Fruit fly (Drosophila melanogaster) whole organism, embryonic: ENCODE data around the gene Eig71Ej.

Experiments used
- Aef1 ChIP-seq: fragments of 200-800 bp; sonication (Bioruptor generic); IDR thresholded peaks from 3 replicates; pipeline ENCODE4 v1.3.6; 2022; ENCODE audit warnings: missing biosample characterization, missing genetic modification characterization
- Antp ChIP-seq: fragments of 200-800 bp; sonication (Bioruptor generic); optimal IDR thresholded peaks from 3 replicates; lab custom pipeline; 2016; ENCODE audit warnings: missing biosample characterization, missing genetic modification characterization
- Atf6 ChIP-seq: fragments of 200-800 bp; sonication (Bioruptor generic); IDR thresholded peaks from 2 replicates; pipeline ENCODE4 v1.3.6; 2022; ENCODE audit warnings: missing biosample characterization, missing genetic modification characterization
- CG1024 ChIP-seq: fragments of 200-800 bp; sonication (Bioruptor generic); IDR thresholded peaks from 2 replicates; pipeline ENCODE4 v1.3.6; 2022; ENCODE audit warnings: missing biosample characterization, missing genetic modification characterization
- CG10654 ChIP-seq: fragments of 200-800 bp; sonication (Bioruptor generic); optimal IDR thresholded peaks from 2 replicates; lab custom pipeline; 2016; ENCODE audit warnings: missing biosample characterization, missing genetic modification characterization
- CG11085 ChIP-seq: fragments of 200-800 bp; sonication (Bioruptor generic); IDR thresholded peaks from 2 replicates; pipeline ENCODE4 v1.3.6; 2022; ENCODE audit warnings: missing biosample characterization, missing genetic modification characterization
- CG11696 ChIP-seq: fragments of 200-800 bp; sonication (Bioruptor generic); IDR thresholded peaks from 2 replicates; pipeline ENCODE4 v1.3.6; 2022; ENCODE audit warnings: missing biosample characterization, missing genetic modification characterization
- CG11723 ChIP-seq: fragments of 200-800 bp; sonication (Bioruptor generic); optimal IDR thresholded peaks from 2 replicates; lab custom pipeline; 2017; ENCODE audit warnings: missing biosample characterization, mild to moderate bottlenecking, missing genetic modification characterization
- CG14965 ChIP-seq: fragments of 200-800 bp; sonication (Bioruptor generic); optimal IDR thresholded peaks from 2 replicates; lab custom pipeline; 2016; ENCODE audit warnings: missing biosample characterization, missing genetic modification characterization, borderline replicate concordance
- CG15696 ChIP-seq: fragments of 200-800 bp; sonication (Bioruptor generic); optimal IDR thresholded peaks from 2 replicates; lab custom pipeline; 2019; ENCODE audit warnings: missing biosample characterization, mild to moderate bottlenecking, missing genetic modification characterization, moderate library complexity
- CG1603 ChIP-seq: fragments of 200-800 bp; sonication (Bioruptor generic); optimal IDR thresholded peaks from 2 replicates; lab custom pipeline; 2019; ENCODE audit warnings: missing biosample characterization, mild to moderate bottlenecking, missing genetic modification characterization, moderate library complexity
- CG17359 ChIP-seq: fragments of 200-800 bp; sonication (Bioruptor generic); optimal IDR thresholded peaks from 3 replicates; lab custom pipeline; 2018; ENCODE audit warnings: missing biosample characterization, mild to moderate bottlenecking, missing genetic modification characterization, moderate library complexity
- CG1832 ChIP-seq: fragments of 200-800 bp; sonication (Bioruptor generic); optimal IDR thresholded peaks from 2 replicates; lab custom pipeline; 2017; ENCODE audit warnings: missing biosample characterization, mild to moderate bottlenecking, missing genetic modification characterization, inconsistent platforms
- CG18599 ChIP-seq: fragments of 200-800 bp; sonication (Bioruptor generic); optimal IDR thresholded peaks from 3 replicates; lab custom pipeline; 2017; ENCODE audit warnings: missing biosample characterization, missing genetic modification characterization, mild to moderate bottlenecking, moderate library complexity, missing genetic modification reagents
- CG18619 ChIP-seq: fragments of 200-800 bp; sonication (Bioruptor generic); optimal IDR thresholded peaks from 3 replicates; lab custom pipeline; 2017; ENCODE audit warnings: missing biosample characterization, mild to moderate bottlenecking, missing genetic modification characterization
- CG2712 ChIP-seq: fragments of 200-800 bp; optimal IDR thresholded peaks from 3 replicates; lab custom pipeline; 2019; ENCODE audit warnings: missing biosample characterization, mild to moderate bottlenecking, missing genetic modification characterization, moderate library complexity
- CG31224 ChIP-seq: fragments of 200-800 bp; sonication (Bioruptor generic); IDR thresholded peaks from 2 replicates; pipeline ENCODE4 v1.3.6; 2022; ENCODE audit warnings: missing biosample characterization, missing genetic modification characterization
- CG34422 ChIP-seq: fragments of 200-800 bp; sonication (Bioruptor generic); IDR thresholded peaks from 3 replicates; pipeline ENCODE4 v1.3.6; 2022; ENCODE audit warnings: missing biosample characterization, missing genetic modification characterization
- CG3995 ChIP-seq: fragments of 200-800 bp; sonication (Bioruptor generic); optimal IDR thresholded peaks from 3 replicates; lab custom pipeline; 2016; ENCODE audit warnings: missing biosample characterization, missing genetic modification characterization
- CG4328 ChIP-seq: fragments of 200-800 bp; sonication (Bioruptor generic); optimal IDR thresholded peaks from 3 replicates; lab custom pipeline; 2017; ENCODE audit warnings: missing biosample characterization, missing genetic modification reagents, missing genetic modification characterization
- CG5245 ChIP-seq: fragments of 200-800 bp; sonication (Bioruptor generic); optimal IDR thresholded peaks from 3 replicates; lab custom pipeline; 2016; ENCODE audit warnings: missing biosample characterization, missing genetic modification characterization
- CG6791 ChIP-seq: fragments of 200-800 bp; sonication (Bioruptor generic); IDR thresholded peaks from 3 replicates; pipeline ENCODE4 v1.3.6; 2022; ENCODE audit warnings: missing biosample characterization, missing genetic modification characterization; ENCODE audit not compliant: partially characterized antibody
- Eip74EF ChIP-seq, 2 experiments: fragments of 200-800 bp in 1 of 2; fragments of >200 bp in 1 of 2; sonication (Bioruptor generic) in 1 of 2; optimal IDR thresholded peaks; 2 replicates each; lab custom pipeline; 2017 to 2019; ENCODE audit warnings: missing biosample characterization in 2 of 2, missing genetic modification characterization in 2 of 2, mild to moderate bottlenecking in 1 of 2, moderate library complexity in 1 of 2
- Elba2 ChIP-seq: fragments of 200-800 bp; sonication (Bioruptor generic); optimal IDR thresholded peaks from 3 replicates; lab custom pipeline; 2016; ENCODE audit warnings: missing biosample characterization, missing genetic modification characterization
- Fer3 ChIP-seq: fragments of 200-800 bp; sonication (Bioruptor generic); optimal IDR thresholded peaks from 2 replicates; lab custom pipeline; 2018; ENCODE audit warnings: missing biosample characterization, mild to moderate bottlenecking, missing genetic modification characterization, moderate library complexity
- HLH3B ChIP-seq: fragments of 200-800 bp; sonication (Bioruptor generic); IDR thresholded peaks from 2 replicates; pipeline ENCODE4 v1.3.6; 2022; ENCODE audit warnings: missing biosample characterization, missing genetic modification characterization
- Hey ChIP-seq: fragments of 200-800 bp; sonication (Bioruptor generic); optimal IDR thresholded peaks from 3 replicates; lab custom pipeline; 2018; ENCODE audit warnings: missing biosample characterization, mild to moderate bottlenecking, missing genetic modification characterization
- NFAT ChIP-seq: fragments of 200-800 bp; sonication (Bioruptor generic); IDR thresholded peaks from 2 replicates; pipeline ENCODE4 v1.3.6; 2022; ENCODE audit warnings: missing biosample characterization, missing genetic modification characterization
- Oli ChIP-seq: fragments of 200-800 bp; sonication (Bioruptor generic); optimal IDR thresholded peaks from 2 replicates; lab custom pipeline; 2018; ENCODE audit warnings: missing biosample characterization, mild to moderate bottlenecking, missing genetic modification characterization, moderate library complexity
- Sox100B ChIP-seq: fragments of 200-800 bp; sonication (Bioruptor generic); optimal IDR thresholded peaks from 3 replicates; lab custom pipeline; 2018; ENCODE audit warnings: missing biosample characterization, mild to moderate bottlenecking, missing genetic modification characterization
- Tbp ChIP-seq: fragments of >200 bp; optimal IDR thresholded peaks from 2 replicates; lab custom pipeline; 2018; ENCODE audit warnings: missing biosample characterization, missing genetic modification characterization
- Vsx1 ChIP-seq: fragments of 200-800 bp; sonication (Bioruptor generic); optimal IDR thresholded peaks from 2 replicates; lab custom pipeline; 2017; ENCODE audit warnings: missing biosample characterization, mild to moderate bottlenecking, missing genetic modification characterization, missing genetic modification reagents
- bigmax ChIP-seq: fragments of 200-800 bp; sonication (Bioruptor generic); optimal IDR thresholded peaks from 2 replicates; lab custom pipeline; 2018; ENCODE audit warnings: missing biosample characterization, mild to moderate bottlenecking, missing genetic modification characterization
- cas ChIP-seq: fragments of 200-800 bp; sonication (Bioruptor generic); IDR thresholded peaks from 2 replicates; pipeline ENCODE4 v1.3.6; 2022; ENCODE audit warnings: missing biosample characterization, missing genetic modification characterization
- cato ChIP-seq: fragments of 200-800 bp; sonication (Bioruptor generic); optimal IDR thresholded peaks from 2 replicates; lab custom pipeline; 2016; ENCODE audit warnings: missing biosample characterization, missing genetic modification characterization, borderline replicate concordance
- corto ChIP-seq: fragments of 200-800 bp; sonication (Bioruptor generic); optimal IDR thresholded peaks from 2 replicates; lab custom pipeline; 2016; ENCODE audit warnings: missing biosample characterization, mild to moderate bottlenecking, missing genetic modification characterization, moderate library complexity
- crc ChIP-seq: fragments of 200-800 bp; sonication (Bioruptor generic); optimal IDR thresholded peaks from 2 replicates; lab custom pipeline; 2016; ENCODE audit warnings: missing biosample characterization, missing genetic modification characterization
- cwo ChIP-seq: fragments of 200-800 bp; sonication (Bioruptor generic); optimal IDR thresholded peaks from 3 replicates; lab custom pipeline; 2017; ENCODE audit warnings: missing biosample characterization, missing genetic modification characterization, mild to moderate bottlenecking, moderate library complexity, missing genetic modification reagents
- danr ChIP-seq: fragments of 200-800 bp; sonication (Bioruptor generic); IDR thresholded peaks from 2 replicates; pipeline ENCODE4 v1.3.6; 2022; ENCODE audit warnings: missing biosample characterization, missing genetic modification characterization
- jing ChIP-seq: fragments of 200-800 bp; sonication (Bioruptor generic); optimal IDR thresholded peaks from 2 replicates; lab custom pipeline; 2018; ENCODE audit warnings: missing biosample characterization, mild to moderate bottlenecking, missing genetic modification characterization
- onecut ChIP-seq: fragments of 200-800 bp; sonication (Bioruptor generic); IDR thresholded peaks from 2 replicates; pipeline ENCODE4 v1.3.6; 2022; ENCODE audit warnings: missing biosample characterization, missing genetic modification characterization
- org-1 ChIP-seq: fragments of 200-800 bp; sonication (Bioruptor generic); optimal IDR thresholded peaks from 2 replicates; lab custom pipeline; 2017; ENCODE audit warnings: missing biosample characterization, missing genetic modification characterization
- pan ChIP-seq, 4 experiments: fragments of >200 bp in 3 of 4; fragments of 200-800 bp in 1 of 4; sonication (Bioruptor generic) in 1 of 4; optimal IDR thresholded peaks in 3 of 4; IDR thresholded peaks in 1 of 4; 2 replicates each; pipeline versions ENCODE4 v1.3.6 to Lab custom; 2017 to 2022; ENCODE audit warnings: missing biosample characterization in 2 of 4, missing genetic modification characterization in 2 of 4, mixed read lengths in 1 of 4
- stwl ChIP-seq: fragments of 200-800 bp; sonication (Bioruptor generic); optimal IDR thresholded peaks from 3 replicates; lab custom pipeline; 2018; ENCODE audit warnings: missing biosample characterization, mild to moderate bottlenecking, missing genetic modification characterization, moderate library complexity
- tap ChIP-seq: fragments of 200-800 bp; optimal IDR thresholded peaks from 3 replicates; lab custom pipeline; 2019; ENCODE audit warnings: missing biosample characterization, mild to moderate bottlenecking, missing genetic modification characterization, moderate library complexity
- vfl ChIP-seq: fragments of 200-800 bp; sonication (Bioruptor generic); optimal IDR thresholded peaks from 2 replicates; lab custom pipeline; 2016; ENCODE audit warnings: missing biosample characterization, missing genetic modification characterization
- zen ChIP-seq: fragments of 200-800 bp; sonication (Bioruptor generic); optimal IDR thresholded peaks from 3 replicates; lab custom pipeline; 2018; ENCODE audit warnings: missing biosample characterization, mild to moderate bottlenecking, missing genetic modification characterization, moderate library complexity
- zf30C ChIP-seq: fragments of 200-800 bp; sonication (Bioruptor generic); optimal IDR thresholded peaks from 3 replicates; lab custom pipeline; 2018; ENCODE audit warnings: missing biosample characterization, mild to moderate bottlenecking, missing genetic modification characterization

The Eig71Ej gene

DNA sequence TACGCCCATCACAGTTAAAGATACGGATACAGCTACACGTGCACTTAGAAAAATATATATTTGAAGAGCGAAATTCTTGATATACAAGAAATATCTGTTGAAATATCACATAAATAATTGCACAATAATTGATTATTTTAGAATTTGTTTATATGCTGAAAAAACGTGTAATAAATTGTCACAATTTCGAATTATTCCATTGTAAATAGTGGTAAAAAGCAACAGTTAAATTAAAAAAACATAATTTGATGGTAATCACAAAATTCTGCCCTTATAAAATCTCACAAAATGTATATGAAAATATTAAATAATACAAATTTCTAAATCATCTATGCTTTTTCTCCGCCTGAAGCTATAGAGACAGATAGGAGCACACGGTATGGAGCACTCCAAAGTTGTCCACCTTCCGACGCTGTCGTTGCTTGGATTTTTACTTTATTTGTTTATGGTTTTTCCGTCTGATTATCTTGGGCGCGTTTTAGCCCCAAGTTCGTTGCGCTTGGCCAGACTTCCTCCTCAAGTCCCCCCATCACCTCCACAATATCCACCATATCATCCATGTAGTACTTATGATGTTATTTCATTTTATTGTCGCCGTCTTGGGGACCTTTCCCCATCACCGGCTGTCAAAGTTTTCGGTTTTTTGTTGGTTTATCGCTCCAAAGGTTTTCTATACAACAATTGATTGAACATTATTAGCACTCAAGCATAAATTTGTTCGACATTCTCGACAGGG, 43.6 kb upstream of the Eig71Ej start (continued):
- no peak for TF ChIP-seq vfl (GFP tag; lab: Kevin White, UChicago)
- TF ChIP-seq stwl (tag; lab: Kevin White, UChicago), result no peak
- TF ChIP-seq CG18599 (GFP tag; lab: Kevin White, UChicago), result peak; percentile 39
- TF ChIP-seq CG6791 (GFP tag; lab: Robert Waterston, UW), result no peak
- no peak for TF ChIP-seq NFAT
- TF ChIP-seq Aef1 (GFP tag; lab: Robert Waterston, UW), result no peak
- TF ChIP-seq Hey (tag; lab: Kevin White, UChicago), result no peak
- TF ChIP-seq CG15696 (tag; lab: Kevin White, UChicago), result peak; percentile 52
- no peak for TF ChIP-seq Elba2 (GFP tag; lab: Kevin White, UChicago)
- TF ChIP-seq CG11723, result peak; percentile 13
- no peak for TF ChIP-seq danr
- no peak for TF ChIP-seq CG1603 (tag; lab: Kevin White, UChicago)
- TF ChIP-seq CG11696, result no peak
- TF ChIP-seq zf30C (GFP tag; lab: Kevin White, UChicago), result peak; percentile 56
- no peak for TF ChIP-seq Tbp (GFP tag; lab: Kevin White, UChicago)
- peak; percentile 69 for TF ChIP-seq CG18619 (GFP tag; lab: Kevin White, UChicago)
- TF ChIP-seq corto (GFP tag; lab: Kevin White, UChicago), result no peak
- peak; percentile 17 for TF ChIP-seq CG5245 (GFP tag; lab: Kevin White, UChicago)
- TF ChIP-seq Oli (tag; lab: Kevin White, UChicago), result peak; percentile 73
- TF ChIP-seq Fer3 (tag; lab: Kevin White, UChicago), result no peak
- no peak for TF ChIP-seq CG34422 (GFP tag; lab: Robert Waterston, UW)
- TF ChIP-seq cato, result peak; percentile 23
- TF ChIP-seq CG3995 (GFP tag; lab: Kevin White, UChicago), result no peak
- TF ChIP-seq cas (GFP tag; lab: Robert Waterston, UW), result no peak
- no peak for TF ChIP-seq Antp (GFP tag; lab: Kevin White, UChicago)
- no peak for TF ChIP-seq CG1024 (GFP tag; lab: Robert Waterston, UW)
- peak; percentile 80 for TF ChIP-seq Sox100B (GFP tag; lab: Kevin White, UChicago)
- TF ChIP-seq cwo (GFP tag; lab: Kevin White, UChicago), result peak; percentile 34
- peak; percentile 7 for TF ChIP-seq CG10654
- peak; percentile 84 for TF ChIP-seq CG2712 (tag; lab: Kevin White, UChicago)
- TF ChIP-seq CG17359 (tag; lab: Kevin White, UChicago), result peak; percentile 69
- no peak for TF ChIP-seq bigmax (GFP tag; lab: Kevin White, UChicago)
- TF ChIP-seq org-1 (GFP tag; lab: Kevin White, UChicago), result peak; percentile 34
- TF ChIP-seq crc (GFP tag; lab: Kevin White, UChicago), result no peak
- TF ChIP-seq CG11085, result no peak
- no peak for TF ChIP-seq onecut (GFP tag; lab: Robert Waterston, UW)
- TF ChIP-seq Vsx1, result peak; percentile 88
- no peak for TF ChIP-seq HLH3B
- no peak for TF ChIP-seq CG31224 (GFP tag; lab: Robert Waterston, UW)
- no peak for TF ChIP-seq pan (optimal IDR thresholded peaks at IDR 0.05; lab: Kevin White, UChicago)
- no peak for TF ChIP-seq pan (GFP tag; optimal IDR thresholded peaks at IDR 0.05 in 1 of 2, IDR thresholded peaks at IDR 0.05 in 1 of 2)
- TF ChIP-seq Eip74EF (GFP tag; optimal IDR thresholded peaks at IDR 0.05; lab: Kevin White, UChicago), result peak in 1 of 2 experiments; percentile 69
- TF ChIP-seq tap, result peak; percentile 0
- peak; percentile 4 for TF ChIP-seq jing (GFP tag; lab: Kevin White, UChicago)
- no peak for TF ChIP-seq CG1832
- TF ChIP-seq CG14965 (GFP tag; lab: Kevin White, UChicago), result no peak
- 0 out of 2 replicates have a peak, but pooled peaks have one; percentile 24 for TF ChIP-seq Atf6
- TF ChIP-seq CG4328, result peak; percentile 24
- TF ChIP-seq zen, result peak; percentile 12
